Fruit fly (Drosophila melanogaster) whole organism, prepupa: ENCODE results near the gene CG13667.

ENCODE experiments used
- Blimp-1 ChIP-seq: fragments of 200-800 bp; sonication (Bioruptor generic); optimal IDR thresholded peaks from 3 replicates; lab custom pipeline; 2017; ENCODE audit warnings: missing biosample characterization, missing genetic modification characterization, mild to moderate bottlenecking, moderate library complexity, missing genetic modification reagents
- CG10631 ChIP-seq: fragments of 200-800 bp; sonication (Bioruptor generic); optimal IDR thresholded peaks from 2 replicates; lab custom pipeline; 2016; ENCODE audit warnings: missing biosample characterization, missing genetic modification characterization
- CG10669 ChIP-seq: fragments of 200-800 bp; sonication (Bioruptor generic); optimal IDR thresholded peaks from 3 replicates; lab custom pipeline; 2018; ENCODE audit warnings: missing biosample characterization, mild to moderate bottlenecking, missing genetic modification characterization, moderate library complexity
- CG11294 ChIP-seq: fragments of 200-800 bp; sonication (Bioruptor generic); IDR thresholded peaks from 2 replicates; pipeline ENCODE4 v1.3.6; 2022; ENCODE audit warnings: missing biosample characterization, missing genetic modification characterization
- CG11902 ChIP-seq: fragments of 200-800 bp; sonication (Bioruptor generic); optimal IDR thresholded peaks from 3 replicates; lab custom pipeline; 2016; ENCODE audit warnings: missing biosample characterization, missing genetic modification characterization
- CG15336 ChIP-seq: fragments of 200-800 bp; sonication (Bioruptor generic); IDR thresholded peaks from 2 replicates; pipeline ENCODE4 v1.3.6; 2022; ENCODE audit warnings: missing biosample characterization, missing genetic modification characterization
- CG1621 ChIP-seq: fragments of 200-800 bp; sonication (Bioruptor generic); optimal IDR thresholded peaks from 3 replicates; lab custom pipeline; 2018; ENCODE audit warnings: missing biosample characterization, mild to moderate bottlenecking, missing genetic modification characterization
- CG16779 ChIP-seq: fragments of 200-800 bp; sonication (Bioruptor generic); optimal IDR thresholded peaks from 3 replicates; lab custom pipeline; 2017; ENCODE audit warnings: missing biosample characterization, mild to moderate bottlenecking, missing genetic modification characterization
- CG32006 ChIP-seq: fragments of 200-800 bp; sonication (Bioruptor generic); optimal IDR thresholded peaks from 3 replicates; lab custom pipeline; 2017; ENCODE audit warnings: missing biosample characterization, mild to moderate bottlenecking, missing genetic modification characterization
- CG3919 ChIP-seq: fragments of 200-800 bp; sonication (Bioruptor generic); optimal IDR thresholded peaks from 3 replicates; lab custom pipeline; 2016; ENCODE audit warnings: missing biosample characterization, missing genetic modification characterization
- CG6163 ChIP-seq: fragments of 200-800 bp; sonication (Bioruptor generic); IDR thresholded peaks from 3 replicates; pipeline ENCODE4 v1.3.6; 2022; ENCODE audit warnings: missing biosample characterization, missing genetic modification characterization
- CG6854 ChIP-seq: fragments of 200-800 bp; sonication (Bioruptor generic); optimal IDR thresholded peaks from 2 replicates; lab custom pipeline; 2017; ENCODE audit warnings: missing biosample characterization, mild to moderate bottlenecking, missing genetic modification characterization
- CG8119 ChIP-seq: fragments of 200-800 bp; sonication (Bioruptor generic); IDR thresholded peaks from 3 replicates; pipeline ENCODE4 v1.3.6; 2022; ENCODE audit warnings: missing biosample characterization, missing genetic modification characterization
- CG9139 ChIP-seq: fragments of 200-800 bp; sonication (Bioruptor generic); optimal IDR thresholded peaks from 3 replicates; lab custom pipeline; 2017; ENCODE audit warnings: missing biosample characterization, mild to moderate bottlenecking, missing genetic modification characterization
- Eip75B ChIP-seq: fragments of 200-800 bp; sonication (Bioruptor generic); optimal IDR thresholded peaks from 3 replicates; lab custom pipeline; 2016; ENCODE audit warnings: missing biosample characterization, missing genetic modification characterization
- Eip78C ChIP-seq: fragments of 200-800 bp; sonication (Bioruptor generic); peaks from one replicate; lab custom pipeline; 2016; ENCODE audit warnings: missing biosample characterization, missing genetic modification characterization
- Ets21C ChIP-seq: fragments of 200-800 bp; sonication (Bioruptor generic); optimal IDR thresholded peaks from 3 replicates; lab custom pipeline; 2016; ENCODE audit warnings: missing biosample characterization, missing genetic modification characterization
- Ets96B ChIP-seq: fragments of 200-800 bp; optimal IDR thresholded peaks from 2 replicates; lab custom pipeline; 2019; ENCODE audit warnings: missing biosample characterization, mild to moderate bottlenecking, missing genetic modification characterization, moderate library complexity
- Gug ChIP-seq: fragments of 200-800 bp; sonication (Bioruptor generic); IDR thresholded peaks from 2 replicates; pipeline ENCODE4 v1.3.6; 2022; ENCODE audit warnings: missing biosample characterization, missing genetic modification characterization
- Hr4 ChIP-seq: fragments of 200-800 bp; sonication (Bioruptor generic); optimal IDR thresholded peaks from 3 replicates; lab custom pipeline; 2016; ENCODE audit warnings: missing biosample characterization, missing genetic modification characterization
- Met ChIP-seq: fragments of 200-800 bp; sonication (Bioruptor generic); optimal IDR thresholded peaks from 3 replicates; lab custom pipeline; 2016; ENCODE audit warnings: missing biosample characterization, missing genetic modification characterization
- OdsH ChIP-seq: fragments of 200-800 bp; sonication (Bioruptor generic); optimal IDR thresholded peaks from 3 replicates; lab custom pipeline; 2016; ENCODE audit warnings: missing biosample characterization, missing genetic modification characterization
- dsx ChIP-seq: fragments of 200-800 bp; optimal IDR thresholded peaks from 3 replicates; lab custom pipeline; 2019; ENCODE audit warnings: missing biosample characterization, mild to moderate bottlenecking, missing genetic modification characterization, moderate library complexity; ENCODE audit not compliant: poor library complexity, severe bottlenecking
- esn ChIP-seq: fragments of 200-800 bp; sonication (Bioruptor generic); optimal IDR thresholded peaks from 2 replicates; lab custom pipeline; 2016; ENCODE audit warnings: missing biosample characterization, mild to moderate bottlenecking, missing genetic modification characterization, moderate library complexity
- fd59A ChIP-seq: fragments of 200-800 bp; sonication (Bioruptor generic); optimal IDR thresholded peaks from 2 replicates; lab custom pipeline; 2017; ENCODE audit warnings: missing biosample characterization, mild to moderate bottlenecking, missing genetic modification characterization, missing genetic modification reagents
- fd85E ChIP-seq: fragments of 200-800 bp; sonication (Bioruptor generic); optimal IDR thresholded peaks from 3 replicates; lab custom pipeline; 2016; ENCODE audit warnings: missing biosample characterization, missing genetic modification characterization
- fkh ChIP-seq: fragments of 200-800 bp; sonication (Bioruptor generic); optimal IDR thresholded peaks from 3 replicates; lab custom pipeline; 2017; ENCODE audit warnings: missing biosample characterization, mild to moderate bottlenecking, missing genetic modification characterization, moderate library complexity
- pdm3 ChIP-seq: fragments of 200-800 bp; sonication (Bioruptor generic); optimal IDR thresholded peaks from 3 replicates; lab custom pipeline; 2016; ENCODE audit warnings: missing biosample characterization, missing genetic modification characterization
- salr ChIP-seq, 2 experiments: fragments of 200-800 bp; sonication (Bioruptor generic); optimal IDR thresholded peaks; 3 replicates each; lab custom pipeline; 2016 to 2018; ENCODE audit warnings: missing biosample characterization in 2 of 2, missing genetic modification characterization in 2 of 2, mild to moderate bottlenecking in 1 of 2
- spab ChIP-seq: fragments of 200-800 bp; sonication (Bioruptor generic); optimal IDR thresholded peaks from 2 replicates; lab custom pipeline; 2017; ENCODE audit warnings: missing biosample characterization, mild to moderate bottlenecking, missing genetic modification characterization, missing genetic modification reagents
- ss ChIP-seq, 2 experiments: fragments of 200-800 bp; sonication (Bioruptor generic); optimal IDR thresholded peaks; 2 replicates in 1 of 2; 3 replicates in 1 of 2; lab custom pipeline; 2017 to 2018; ENCODE audit warnings: mild to moderate bottlenecking in 2 of 2, missing biosample characterization in 2 of 2, missing genetic modification characterization in 2 of 2, moderate library complexity in 1 of 2
- topi ChIP-seq: fragments of 200-800 bp; sonication (Bioruptor generic); optimal IDR thresholded peaks from 3 replicates; lab custom pipeline; 2016; ENCODE audit warnings: missing biosample characterization, missing genetic modification characterization
- vri ChIP-seq: fragments of 200-800 bp; sonication (Bioruptor generic); optimal IDR thresholded peaks from 3 replicates; lab custom pipeline; 2016; ENCODE audit warnings: missing biosample characterization, mild to moderate bottlenecking, missing genetic modification characterization

CG13667 gene

dm6 chr3L:8445027-8445426, 39.8 kb downstream of the CG13667 start (continued):
- TF ChIP-seq Eip78C (peak; percentile 80), CG1621 (tag; lab: Kevin White, UChicago) (no peak), fd59A (GFP tag; lab: Kevin White, UChicago) (peak; percentile 5), OdsH (GFP tag; lab: Kevin White, UChicago) (no peak), CG10631 (GFP tag; lab: Kevin White, UChicago) (no peak), Ets96B (peak; percentile 50), CG8119 (GFP tag; lab: Robert Waterston, UW) (no peak), CG6163 (GFP tag; lab: Robert Waterston, UW) (no peak), CG16779 (tag; lab: Kevin White, UChicago) (no peak), vri (GFP tag; lab: Kevin White, UChicago) (no peak), Eip75B (peak; percentile 39), CG15336 (GFP tag; lab: Robert Waterston, UW) (peak; percentile 39; the same call in 1 of the 2 replicates), fd85E (GFP tag; lab: Kevin White, UChicago) (no peak), CG11294 (GFP tag; lab: Robert Waterston, UW) (no peak), esn (GFP tag; lab: Kevin White, UChicago) (peak; percentile 35), Ets21C (no peak), Gug (GFP tag; lab: Robert Waterston, UW) (no peak), CG6854 (GFP tag; lab: Kevin White, UChicago) (no peak), Hr4 (GFP tag; lab: Kevin White, UChicago) (no peak), CG9139 (GFP tag; lab: Kevin White, UChicago) (no peak), CG11902 (GFP tag; lab: Kevin White, UChicago) (peak; percentile 9), CG10669 (GFP tag; lab: Kevin White, UChicago) (peak; percentile 46), Blimp-1 (no peak), CG32006 (GFP tag; lab: Kevin White, UChicago) (no peak), CG3919 (peak; percentile 59), Met (GFP tag; lab: Kevin White, UChicago) (peak; percentile 25), ss (GFP tag; optimal IDR thresholded peaks at IDR 0.05; lab: Kevin White, UChicago) (peak; percentile 10 to 87)

dm6 chr3L:8446050-8446781, 41.0 kb downstream of the CG13667 start:
- TF ChIP-seq fd59A (GFP tag; lab: Kevin White, UChicago) (no peak), salr (GFP tag; optimal IDR thresholded peaks at IDR 0.05; lab: Kevin White, UChicago) (no peak), CG15336 (GFP tag; lab: Robert Waterston, UW) (no peak), CG10631 (GFP tag; lab: Kevin White, UChicago) (no peak), fkh (GFP tag; lab: Kevin White, UChicago) (peak; percentile 23), pdm3 (no peak), fd85E (GFP tag; lab: Kevin White, UChicago) (no peak), spab (GFP tag; lab: Kevin White, UChicago) (no peak)

- no peak for TF ChIP-seq topi (GFP tag; lab: Kevin White, UChicago)
- TF ChIP-seq Hr4 (GFP tag; lab: Kevin White, UChicago), result no peak
- peak; percentile 10 for TF ChIP-seq fkh (GFP tag; lab: Kevin White, UChicago)
- no peak for TF ChIP-seq dsx (GFP tag; lab: Kevin White, UChicago)
Measured at dm6 chr3L:8447795-8448516, 42.7 kb downstream of the CG13667 start.
